Fruit fly (Drosophila melanogaster): ENCODE results near the gene Saf-B.

The Saf-B gene

dm6 chr3R:24870389-24871048, 53.3 kb downstream of the Saf-B start, which contains the start of gene CycB3 (continued):
- TF ChIP-seq gsb-n (tag; optimal IDR thresholded peaks at IDR 0.05): peak; percentile 11
- TF ChIP-seq bcd (GFP tag; optimal IDR thresholded peaks at IDR 0.05): peak; percentile 34
- TF ChIP-seq CG12391 (tag; optimal IDR thresholded peaks at IDR 0.05): peak; percentile 31
- peak; percentile 35 for TF ChIP-seq ac (GFP tag; optimal IDR thresholded peaks at IDR 0.05)
- no peak for TF ChIP-seq CG4707 (GFP tag; optimal IDR thresholded peaks at IDR 0.05)
- peak; percentile 14 for TF ChIP-seq zf30C (GFP tag; optimal IDR thresholded peaks at IDR 0.05)
- TF ChIP-seq insv (GFP tag; optimal IDR thresholded peaks at IDR 0.05): peak in 1 of 2 experiments; percentile 58
- no peak for TF ChIP-seq Xbp1 (GFP tag; optimal IDR thresholded peaks at IDR 0.05)
- no peak for TF ChIP-seq CkIIα-i1 (GFP tag; IDR thresholded peaks at IDR 0.05)
- peak; percentile 51 for TF ChIP-seq CoRest (tag; optimal IDR thresholded peaks at IDR 0.05)
- TF ChIP-seq Trl (optimal IDR thresholded peaks at IDR 0.05): no peak
- no peak for TF ChIP-seq Trl (GFP tag; optimal IDR thresholded peaks at IDR 0.05)
- TF ChIP-seq Scr (GFP tag; IDR thresholded peaks at IDR 0.05; ENCODE audit: partially characterized antibody): peak; percentile 44; the same call in 1 of the 2 replicates
- no peak for TF ChIP-seq ERR (GFP tag; optimal IDR thresholded peaks at IDR 0.05)
- TF ChIP-seq amos (GFP tag; IDR thresholded peaks at IDR 0.05; ENCODE audit: partially characterized antibody): peak; percentile 43; the same call in 1 of the 2 replicates
- TF ChIP-seq CG3407 (GFP tag; optimal IDR thresholded peaks at IDR 0.05): no peak
- no peak for TF ChIP-seq ash1 (GFP tag; optimal IDR thresholded peaks at IDR 0.05)
- TF ChIP-seq GATAe (GFP tag; conservative IDR thresholded peaks at IDR 0.05): no peak
- TF ChIP-seq ci (GFP tag; IDR thresholded peaks at IDR 0.05): peak; percentile 67; the same call in 1 of the 3 replicates
- TF ChIP-seq CG17359 (tag; optimal IDR thresholded peaks at IDR 0.05): no peak
- TF ChIP-seq B-H1 (GFP tag; IDR thresholded peaks at IDR 0.05): no peak
- TF ChIP-seq row (GFP tag; IDR thresholded peaks at IDR 0.05): peak; percentile 27; the same call in 1 of the 3 replicates
- TF ChIP-seq jumu (GFP tag; optimal IDR thresholded peaks at IDR 0.05): no peak
- peak; percentile 58 for TF ChIP-seq CTCF (GFP tag; optimal IDR thresholded peaks at IDR 0.05)
- TF ChIP-seq CG42726 (GFP tag; IDR thresholded peaks at IDR 0.05; ENCODE audit: partially characterized antibody): 0 out of 2 replicates have a peak, but pooled peaks have one; percentile 6
- TF ChIP-seq unpg (GFP tag; optimal IDR thresholded peaks at IDR 0.05): no peak
- no peak for TF ChIP-seq CG14667 (GFP tag; IDR thresholded peaks at IDR 0.05)
- TF ChIP-seq CG18619 (GFP tag; optimal IDR thresholded peaks at IDR 0.05): peak; percentile 26
- TF ChIP-seq Nf-YA (GFP tag; IDR thresholded peaks at IDR 0.05): peak; percentile 21; the same call in 1 of the 2 replicates
- TF ChIP-seq vvl (GFP tag; IDR thresholded peaks at IDR 0.05): peak; percentile 64
- no peak for TF ChIP-seq CG3163 (GFP tag; optimal IDR thresholded peaks at IDR 0.05)
- TF ChIP-seq fd64A (GFP tag; optimal IDR thresholded peaks at IDR 0.05): no peak
- TF ChIP-seq Bdp1 (GFP tag; optimal IDR thresholded peaks at IDR 0.05): peak; percentile 31
- no peak for TF ChIP-seq D (optimal IDR thresholded peaks at IDR 0.05)
- TF ChIP-seq D (GFP tag; optimal IDR thresholded peaks at IDR 0.05): no peak
- TF ChIP-seq stwl (tag; optimal IDR thresholded peaks at IDR 0.05): peak; percentile 65
- peak; percentile 51 for TF ChIP-seq CG12659 (GFP tag; optimal IDR thresholded peaks at IDR 0.05)
- peak; percentile 43 for TF ChIP-seq sqz (GFP tag; optimal IDR thresholded peaks at IDR 0.05)
- TF ChIP-seq Dref (GFP tag; IDR thresholded peaks at IDR 0.05): peak; percentile 74
- TF ChIP-seq HLH3B (GFP tag; IDR thresholded peaks at IDR 0.05): no peak
- peak; percentile 20 for TF ChIP-seq tin (GFP tag; optimal IDR thresholded peaks at IDR 0.05)
- TF ChIP-seq CG6791 (GFP tag; IDR thresholded peaks at IDR 0.05; ENCODE audit: partially characterized antibody): 0 out of 3 replicates have a peak, but pooled peaks have one; percentile 51
- no peak for TF ChIP-seq otp (GFP tag; IDR thresholded peaks at IDR 0.05)
- no peak for TF ChIP-seq Gug (GFP tag; IDR thresholded peaks at IDR 0.05)
- no peak for TF ChIP-seq eve (GFP tag; optimal IDR thresholded peaks at IDR 0.05)
- TF ChIP-seq Drgx (GFP tag; IDR thresholded peaks at IDR 0.05): no peak
- no peak for TF ChIP-seq CG8359 (GFP tag; optimal IDR thresholded peaks at IDR 0.05; ENCODE audit: borderline replicate concordance)
- no peak for TF ChIP-seq CG11695 (GFP tag; IDR thresholded peaks at IDR 0.05)
- no peak for TF ChIP-seq CG14050 (GFP tag; IDR thresholded peaks at IDR 0.05)
- peak in 1 of 2 experiments; percentile 2 for TF ChIP-seq dpn (GFP tag; optimal IDR thresholded peaks at IDR 0.05)
- no peak for TF ChIP-seq NFAT (GFP tag; IDR thresholded peaks at IDR 0.05)

Measured in whole organism, embryonic.